Fruit fly (Drosophila melanogaster) ovary, adult (tissue): ENCODE measurements around the gene CG34112.

ENCODE experiments used
- CG17801 ChIP-seq: fragments of 200-800 bp; optimal IDR thresholded peaks from 2 replicates; lab custom pipeline; 2019; ENCODE audit warnings: missing biosample characterization, mild to moderate bottlenecking, missing genetic modification characterization, moderate library complexity; ENCODE audit not compliant: partially characterized antibody

CG34112 gene

DNA sequence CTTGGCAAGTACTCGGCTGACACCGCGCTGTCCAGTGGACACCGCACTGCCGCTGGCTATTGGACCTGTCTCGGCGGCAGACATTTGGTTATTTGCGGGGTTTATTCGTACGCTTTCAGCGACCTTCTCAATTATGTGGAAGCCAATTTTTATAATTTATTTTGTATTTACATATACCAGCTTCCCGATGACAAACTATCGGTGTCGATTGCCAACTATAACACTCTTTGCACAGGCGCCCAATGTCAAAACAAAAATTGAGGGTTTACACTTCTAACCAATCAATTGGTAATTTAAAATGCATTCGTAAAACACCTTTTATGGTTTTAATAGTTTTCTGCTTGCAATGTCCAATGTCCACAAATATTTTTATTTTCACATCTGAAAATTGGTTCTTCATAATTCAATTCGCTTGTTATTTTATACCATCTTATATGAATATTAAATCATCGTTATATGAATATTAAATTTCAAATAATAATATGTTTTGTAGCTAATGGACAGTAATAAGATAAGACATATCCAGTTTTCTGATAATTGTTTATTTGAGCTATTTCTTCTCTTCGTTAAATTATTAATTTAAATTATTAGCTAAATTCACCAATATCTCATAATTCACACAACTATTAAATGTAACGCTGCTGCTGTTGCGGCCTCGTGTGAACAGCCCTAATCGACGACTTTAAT is 5.9 kb upstream of the CG34112 start:
- no peak for TF ChIP-seq CG17801 (GFP tag; lab: Kevin White, UChicago)

DNA sequence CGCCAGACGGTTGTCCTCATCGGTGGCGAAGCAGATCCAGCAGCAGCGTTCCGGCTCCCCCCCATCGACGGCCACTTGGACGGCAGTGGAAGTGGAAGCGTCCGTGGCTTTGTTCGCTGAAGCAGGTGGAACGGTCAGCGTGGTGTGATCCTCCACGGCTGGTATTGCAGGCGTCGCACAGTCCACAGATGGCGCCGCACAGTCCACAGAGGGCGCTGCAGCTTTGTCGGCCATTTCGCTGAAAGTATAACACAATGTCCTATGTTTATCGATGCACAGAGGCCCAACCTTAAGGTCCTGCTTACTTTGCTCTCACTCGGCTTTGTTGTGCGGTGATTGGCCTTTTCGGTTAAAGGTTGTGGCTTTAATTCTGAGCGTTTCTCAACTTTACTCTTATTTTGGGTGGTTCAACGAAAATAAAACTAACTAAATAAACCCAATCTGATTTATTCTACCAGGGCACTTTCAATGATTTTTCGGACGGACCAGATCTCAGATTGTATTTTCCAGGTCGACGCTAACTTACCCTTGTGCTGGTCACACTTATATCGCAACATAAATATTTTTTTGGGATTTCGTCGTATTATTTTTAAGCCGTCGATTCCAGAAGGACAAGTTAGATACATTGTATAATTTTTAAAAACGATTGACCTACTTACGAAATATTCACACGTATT is 3.5 kb upstream of the CG34112 start, which contains the start of gene CG9855:
CG9855 (minus strand) TSS at position 473 of the 677 bp plus-strand sequence.
- TF ChIP-seq CG17801 (GFP tag; lab: Kevin White, UChicago): no peak

DNA sequence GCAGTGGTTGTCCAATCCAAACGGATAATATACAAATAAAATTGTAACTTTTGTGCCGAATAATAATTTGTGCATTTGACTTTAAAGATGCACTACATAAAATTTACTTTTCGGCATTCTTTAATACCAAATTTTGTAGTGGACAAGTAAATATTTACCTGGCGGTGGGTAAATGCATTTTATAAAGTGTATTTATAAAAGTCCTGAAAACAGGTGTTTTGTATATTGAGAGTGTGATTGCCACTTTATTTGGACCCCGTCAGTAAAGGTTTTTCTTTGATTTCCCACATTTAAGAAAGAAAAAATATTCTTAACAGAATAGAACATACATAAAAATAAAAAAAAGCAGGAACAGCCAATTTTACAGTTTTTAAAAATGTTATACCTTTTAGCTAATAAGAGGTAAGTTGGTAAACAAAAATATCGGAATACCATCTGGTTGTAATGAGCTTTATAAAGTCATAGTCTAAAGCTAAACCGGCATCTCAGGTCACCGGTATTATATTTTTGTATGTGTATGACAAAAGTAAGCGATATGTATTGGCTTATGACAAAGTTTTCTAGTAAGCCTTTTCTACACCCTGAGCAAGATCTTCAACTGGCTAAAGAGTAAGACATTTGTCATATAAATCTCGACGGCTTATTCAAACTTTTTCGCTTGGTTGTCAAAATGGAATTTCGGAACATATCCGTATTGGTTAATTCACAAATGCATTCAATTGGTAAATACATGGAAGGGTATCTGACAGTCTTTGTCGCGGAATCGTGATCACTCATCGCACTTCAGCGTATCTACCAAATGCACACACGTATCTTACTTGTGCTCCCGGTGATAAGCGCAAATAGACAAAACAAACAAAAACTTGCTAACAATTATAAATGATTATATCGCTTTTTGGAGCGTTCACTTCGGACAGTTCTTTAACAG is 859 bp upstream of the CG34112 start:
- TF ChIP-seq CG17801 (GFP tag; lab: Kevin White, UChicago): peak; percentile 93

DNA sequence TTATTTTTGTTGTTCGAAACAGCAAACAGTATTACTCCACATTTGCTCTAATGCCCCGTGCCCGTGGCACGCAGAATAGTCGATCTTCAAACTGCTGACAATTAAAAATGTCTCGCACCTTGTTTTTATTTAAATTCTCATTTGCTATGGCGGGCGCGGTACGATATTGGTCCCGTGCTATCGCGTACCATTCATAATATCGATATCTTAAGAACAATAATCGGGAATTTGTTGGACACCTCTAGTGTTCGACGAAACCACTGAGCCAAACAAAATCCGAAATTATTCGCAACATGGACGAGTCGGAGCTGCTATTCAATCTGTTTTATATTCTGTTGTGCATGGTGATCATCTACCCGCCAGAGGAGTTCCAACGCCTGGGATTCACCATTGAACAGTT is 3.9 kb downstream of the CG34112 start, which contains the start of gene CG14646:
CG14646 (plus strand) TSS at position 234 of the 400 bp plus-strand sequence.
- no peak for TF ChIP-seq CG17801 (GFP tag; lab: Kevin White, UChicago)

DNA sequence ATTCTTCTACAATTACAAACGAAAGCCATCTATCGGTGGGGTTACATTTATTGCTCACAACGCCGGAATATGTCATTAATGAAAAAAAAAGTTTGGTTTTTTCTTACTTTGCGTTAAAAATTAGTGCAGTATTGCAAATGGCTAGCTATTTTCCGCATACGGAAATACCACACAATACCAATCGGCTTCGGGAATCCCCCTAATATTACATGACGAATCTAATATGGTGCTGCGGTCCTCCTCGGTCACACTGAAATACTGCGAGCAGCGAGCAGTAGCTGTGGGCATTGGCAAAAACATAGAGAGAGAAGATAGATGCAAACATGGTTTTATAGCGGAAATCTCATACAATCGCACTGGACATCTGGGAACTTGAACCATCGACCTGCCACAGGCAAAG is 6.6 kb downstream of the CG34112 start, which contains the start of gene tub:
tub (plus strand) TSS at position 253 of the 400 bp plus-strand sequence.
- peak; percentile 14 for TF ChIP-seq CG17801 (GFP tag; lab: Kevin White, UChicago)

DNA sequence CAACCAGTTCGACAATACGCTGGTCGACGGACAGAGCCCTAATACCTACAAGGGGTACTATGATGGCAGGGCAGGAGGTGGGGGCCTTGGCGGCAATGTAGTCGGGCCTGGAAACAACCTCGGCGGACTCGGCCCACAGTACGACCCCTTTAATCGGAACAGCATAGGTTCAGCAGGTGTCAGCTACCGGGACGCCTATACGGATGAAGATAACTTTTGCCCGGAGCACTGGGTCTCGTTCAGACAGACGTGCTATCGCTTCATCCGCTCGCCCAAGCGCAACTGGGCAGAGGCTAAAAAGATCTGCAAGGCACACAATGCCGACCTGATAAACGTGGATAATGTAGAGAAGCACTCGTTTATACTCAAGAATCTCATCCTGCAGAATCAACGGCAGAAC is 11.9 kb downstream of the CG34112 start:
- no peak for TF ChIP-seq CG17801 (GFP tag; lab: Kevin White, UChicago)

DNA sequence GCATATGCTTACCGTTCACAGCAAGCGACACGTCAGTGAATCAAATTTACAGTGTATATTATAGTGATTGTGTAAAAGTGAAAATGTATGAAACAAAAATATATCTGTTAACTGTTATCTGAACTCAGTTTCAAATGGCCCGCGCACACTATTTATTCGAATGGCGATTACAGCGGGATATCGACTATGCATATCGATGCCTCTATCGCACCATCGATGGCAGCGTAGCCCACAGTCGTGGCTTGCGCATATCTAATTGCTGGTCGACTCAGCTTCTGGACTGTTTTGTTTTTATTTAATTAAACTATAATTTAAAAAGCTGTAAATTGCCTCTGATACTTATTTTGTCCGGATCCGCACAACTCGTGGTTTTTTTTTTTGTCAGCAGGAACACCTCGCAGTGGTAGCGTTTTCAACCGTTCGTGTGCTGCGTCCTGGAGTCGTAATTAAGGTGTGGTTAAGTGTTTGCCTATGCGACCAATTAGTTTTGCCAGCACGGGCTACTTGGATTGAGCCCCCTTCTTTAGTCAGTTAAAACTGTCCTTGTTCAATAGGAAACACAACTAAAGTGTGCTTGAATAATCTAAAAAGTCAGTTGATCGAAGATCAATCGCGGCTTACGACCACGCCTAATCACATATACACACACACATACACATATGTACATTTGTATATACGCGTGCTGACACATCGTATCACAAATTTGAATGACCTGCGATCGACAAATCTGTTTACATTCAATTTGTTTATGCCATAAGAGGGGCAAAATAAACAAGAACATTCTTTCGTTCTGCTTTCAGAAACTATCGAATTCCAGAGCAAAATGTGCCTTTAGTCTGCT is 12.8 kb downstream of the CG34112 start, which contains the start of gene Cont:
Cont (plus strand) TSS at position 228 of the 841 bp plus-strand sequence.
- TF ChIP-seq CG17801 (GFP tag; lab: Kevin White, UChicago): peak; percentile 3

DNA sequence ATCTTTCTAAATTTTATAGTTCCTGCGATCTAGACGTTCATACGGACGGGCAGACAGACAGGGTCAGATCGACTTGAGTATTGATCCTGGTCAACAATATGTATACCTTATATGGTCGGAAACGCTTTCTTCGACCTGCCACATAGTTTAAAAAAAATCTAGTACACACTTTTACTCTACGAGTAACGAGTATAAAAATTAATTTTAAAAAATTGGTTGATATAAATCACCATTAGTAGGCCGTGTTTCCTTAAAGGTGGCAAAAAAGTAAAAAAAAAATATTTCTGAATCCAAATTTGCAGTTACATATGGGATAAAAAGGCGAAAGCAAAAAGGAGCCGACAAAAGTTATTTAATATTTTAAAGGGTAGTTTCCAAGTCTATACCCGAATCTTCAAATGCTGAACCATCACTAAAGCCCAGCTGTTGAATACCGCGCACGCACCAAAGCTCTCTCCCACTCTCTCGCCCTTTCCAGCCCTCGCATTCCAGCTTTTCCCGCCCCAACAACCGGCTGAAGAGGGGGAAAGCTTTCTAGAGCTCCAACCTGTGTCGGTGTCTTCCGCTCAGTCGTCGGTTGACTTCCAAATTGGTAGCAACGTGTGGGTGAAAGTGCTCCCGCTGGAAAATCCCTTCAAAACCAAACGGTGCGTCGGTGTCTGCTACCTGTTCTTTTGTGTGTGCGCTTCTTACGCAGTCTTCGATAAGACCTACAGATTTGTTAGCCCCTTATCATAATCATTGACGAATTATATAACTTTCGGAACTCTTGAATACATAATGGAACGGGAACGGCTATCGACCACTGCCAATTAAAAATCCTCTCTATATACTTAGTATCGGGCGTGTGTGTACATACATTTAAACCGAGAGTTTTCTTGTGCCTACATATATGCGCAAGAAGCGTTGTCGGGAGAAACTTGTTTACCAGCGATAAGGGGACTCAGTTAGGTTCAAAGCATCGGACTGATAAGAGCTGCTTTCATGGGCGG is 15.4 kb downstream of the CG34112 start, which contains the start of gene Sfxn1-3:
Sfxn1-3 (plus strand) TSS at position 238 of the 992 bp plus-strand sequence.
- TF ChIP-seq CG17801 (GFP tag; lab: Kevin White, UChicago): peak; percentile 71

DNA sequence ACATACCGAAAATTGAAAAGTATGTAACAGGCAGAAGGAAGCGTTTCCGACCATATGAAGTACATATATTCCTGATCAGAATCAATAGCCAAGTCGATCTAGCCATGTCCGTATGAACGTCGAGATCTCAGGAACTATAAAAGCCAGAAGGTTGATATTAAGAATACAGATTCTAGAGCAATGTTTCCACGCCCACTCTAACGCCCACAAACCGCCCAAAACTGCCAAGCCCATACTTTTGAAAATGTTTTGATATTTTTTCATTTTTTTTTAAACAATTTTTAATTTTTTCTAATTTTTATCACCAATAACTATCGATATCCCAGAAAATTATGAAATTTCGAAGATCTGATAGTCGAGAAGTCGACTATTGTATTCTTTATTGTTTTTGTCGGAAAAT is 32.0 kb downstream of the CG34112 start:
- TF ChIP-seq CG17801 (GFP tag; lab: Kevin White, UChicago): no peak

DNA sequence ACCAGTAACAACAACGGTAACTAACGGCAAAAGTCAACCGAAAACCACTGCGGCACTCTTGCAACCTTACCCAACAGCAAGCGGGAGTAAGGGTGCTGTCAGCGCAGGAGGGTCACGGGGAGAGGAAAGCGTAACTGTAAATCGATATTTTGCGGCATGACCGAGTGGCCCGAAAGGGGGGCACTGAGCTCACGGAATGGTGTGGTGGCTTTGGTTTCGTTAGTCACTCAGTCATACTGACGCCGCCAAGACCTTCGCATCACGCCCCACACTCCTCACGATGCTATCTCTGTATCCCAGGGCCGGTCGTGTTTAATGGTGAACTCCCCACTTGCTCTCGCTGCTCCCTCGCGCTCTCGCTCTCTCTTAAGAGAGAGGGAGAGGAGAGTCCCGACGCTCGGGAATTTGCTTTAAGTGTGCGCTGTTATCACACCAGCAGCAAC is 33.4 kb downstream of the CG34112 start:
- TF ChIP-seq CG17801 (GFP tag; lab: Kevin White, UChicago): no peak

DNA sequence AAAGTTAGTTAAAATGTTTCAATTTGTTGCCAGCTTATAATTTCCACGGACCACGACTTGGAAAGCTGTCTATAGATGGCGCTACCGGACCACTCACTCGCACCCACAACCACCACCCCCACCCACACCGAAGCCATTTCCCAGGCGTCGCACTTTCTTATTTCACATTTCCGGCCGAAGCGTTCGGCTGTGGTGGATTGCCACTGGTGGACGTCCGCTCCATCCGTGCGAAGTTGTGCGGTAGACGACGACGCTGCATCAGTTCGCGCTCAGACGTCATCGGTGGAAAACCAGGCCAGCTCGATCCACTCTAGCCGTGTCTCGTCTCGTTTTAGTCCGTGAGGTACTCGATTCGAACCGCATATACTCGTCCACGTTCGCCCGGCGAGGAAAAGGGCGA is 34.4 kb downstream of the CG34112 start, which contains the start of gene CG1090:
CG1090 (plus strand) TSS at position 259 of the 400 bp plus-strand sequence.
- TF ChIP-seq CG17801 (GFP tag; lab: Kevin White, UChicago): no peak

DNA sequence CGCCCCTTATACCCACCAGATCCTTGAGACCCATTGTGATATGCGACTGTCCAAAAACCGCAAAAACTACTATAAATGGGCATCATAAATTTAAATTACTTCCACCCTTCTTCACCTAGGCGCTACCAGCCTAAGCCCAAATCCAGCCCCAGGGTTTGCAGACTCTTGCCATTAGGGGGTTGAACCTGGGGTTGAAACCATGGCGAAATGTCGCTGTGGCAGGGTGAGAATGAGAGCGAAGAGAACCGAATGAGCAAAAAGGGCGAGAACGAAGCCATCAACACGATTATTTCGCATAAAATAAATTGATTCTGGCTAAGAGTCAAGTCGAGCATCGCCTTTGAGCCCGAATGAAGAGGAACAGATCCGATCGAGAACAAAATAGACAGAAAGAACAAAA is 40.5 kb downstream of the CG34112 start:
- TF ChIP-seq CG17801 (GFP tag; lab: Kevin White, UChicago): no peak
